Fruit fly (Drosophila melanogaster): ENCODE results near the gene CG1275.

Gene CG1275

DNA sequence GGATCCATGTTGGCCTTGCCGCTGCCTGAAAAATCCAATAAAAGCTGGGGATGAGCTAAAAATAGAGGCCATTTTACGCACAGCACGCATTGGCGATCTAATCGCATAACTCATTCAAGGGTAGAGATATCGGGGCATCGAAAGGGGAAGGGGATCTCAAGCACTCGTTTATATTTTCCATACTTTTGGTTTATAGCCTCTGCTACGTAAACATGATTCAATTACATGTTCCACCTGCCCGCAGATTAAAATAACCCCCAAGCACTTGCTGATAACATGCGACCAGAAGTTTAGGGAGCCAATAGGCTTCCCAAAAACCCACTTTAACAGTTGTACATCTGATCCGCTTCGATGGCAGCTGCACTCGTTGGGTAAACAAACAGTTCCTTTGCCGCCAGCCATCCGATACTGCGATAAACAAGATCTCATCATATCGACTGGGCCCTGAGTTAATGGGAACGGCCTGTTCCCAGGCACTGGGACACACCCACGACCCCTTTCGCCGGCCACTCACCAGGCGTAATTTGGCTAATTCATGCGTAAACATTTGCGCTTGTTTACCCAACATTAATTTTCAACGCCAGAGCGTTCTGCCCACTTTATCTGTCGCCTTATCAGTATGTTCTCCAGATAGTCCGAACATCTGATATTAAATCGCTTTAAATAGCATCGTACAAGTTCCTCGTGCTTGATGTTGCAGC, 3.1 kb downstream of the CG1275 start (continued):
- no peak for TF ChIP-seq tin (GFP tag; optimal IDR thresholded peaks at IDR 0.05)
- peak; percentile 60 for TF ChIP-seq Hmr (GFP tag; optimal IDR thresholded peaks at IDR 0.05)
- no peak for TF ChIP-seq CG7963 (GFP tag; IDR thresholded peaks at IDR 0.05; ENCODE audit: partially characterized antibody)
- TF ChIP-seq CG1792 (GFP tag; optimal IDR thresholded peaks at IDR 0.05) = no peak
- TF ChIP-seq HHEX (GFP tag; optimal IDR thresholded peaks at IDR 0.05) = peak; percentile 10
- no peak for TF ChIP-seq gsb-n (tag; optimal IDR thresholded peaks at IDR 0.05)
- TF ChIP-seq dmrt99B (tag; optimal IDR thresholded peaks at IDR 0.05) = no peak
- TF ChIP-seq sr (GFP tag; IDR thresholded peaks at IDR 0.05) = no peak
- TF ChIP-seq YL-1 (GFP tag; optimal IDR thresholded peaks at IDR 0.05) = no peak
- TF ChIP-seq Ravus (GFP tag; IDR thresholded peaks at IDR 0.05) = no peak
- TF ChIP-seq maf-S (GFP tag; optimal IDR thresholded peaks at IDR 0.05) = no peak
- peak; percentile 62 for TF ChIP-seq CG18599 (GFP tag; optimal IDR thresholded peaks at IDR 0.05)
- peak; percentile 4 for TF ChIP-seq Ets65A (GFP tag)
- TF ChIP-seq CG12744 (GFP tag; optimal IDR thresholded peaks at IDR 0.05) = no peak
- TF ChIP-seq Elba2 (GFP tag; optimal IDR thresholded peaks at IDR 0.05) = no peak
- no peak for TF ChIP-seq Fer2 (tag; optimal IDR thresholded peaks at IDR 0.05)
- peak; percentile 86 for TF ChIP-seq sd (tag; optimal IDR thresholded peaks at IDR 0.05)
- TF ChIP-seq Mrtf (GFP tag; IDR thresholded peaks at IDR 0.05) = no peak
- no peak for TF ChIP-seq tna (GFP tag; IDR thresholded peaks at IDR 0.05; ENCODE audit: partially characterized antibody)
- peak; percentile 44 for TF ChIP-seq wek (GFP tag; optimal IDR thresholded peaks at IDR 0.05)
- no peak for TF ChIP-seq CG16813 (GFP tag; IDR thresholded peaks at IDR 0.05; ENCODE audit: partially characterized antibody)

DNA sequence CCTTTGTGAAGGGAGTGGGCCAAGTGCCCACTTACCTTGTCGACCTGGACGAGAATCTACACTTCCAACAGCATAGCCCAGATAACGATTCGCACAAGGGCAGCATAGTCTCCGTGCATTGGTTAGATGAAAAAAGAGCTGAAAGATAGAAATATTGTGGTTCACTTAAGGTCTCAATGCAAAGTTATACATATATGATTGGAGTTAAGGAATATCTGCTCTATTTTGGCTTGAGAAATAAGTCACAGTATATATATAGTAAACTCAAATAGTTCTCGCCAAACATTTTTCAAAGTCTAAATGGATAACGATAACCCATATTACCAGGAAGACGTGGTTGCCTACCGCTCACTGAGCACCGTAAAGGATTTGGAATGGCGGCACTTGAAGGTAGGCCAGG, 8.9 kb downstream of the CG1275 start, which contains the start of gene CG32305:
TSS of gene CG32305 (plus strand) at position 301 of the 400 bp plus-strand sequence.
- TF ChIP-seq da (GFP tag; optimal IDR thresholded peaks at IDR 0.05) (no peak), CG1647 (GFP tag; optimal IDR thresholded peaks at IDR 0.05) (no peak), CG14441 (GFP tag; IDR thresholded peaks at IDR 0.05) (no peak), CG9817 (tag; optimal IDR thresholded peaks at IDR 0.05) (no peak), Mad (GFP tag; optimal IDR thresholded peaks at IDR 0.05) (no peak), Hsf (GFP tag; optimal IDR thresholded peaks at IDR 0.05) (no peak), CG10209 (GFP tag; optimal IDR thresholded peaks at IDR 0.05) (no peak), disco-r (GFP tag; optimal IDR thresholded peaks at IDR 0.05) (no peak), NfI (GFP tag; optimal IDR thresholded peaks at IDR 0.05) (no peak), CG1792 (GFP tag; optimal IDR thresholded peaks at IDR 0.05) (no peak)

- TF ChIP-seq ash1 (GFP tag; optimal IDR thresholded peaks at IDR 0.05) (no peak), HmgZ (tag; optimal IDR thresholded peaks at IDR 0.05) (peak; percentile 30), CG2202 (tag; optimal IDR thresholded peaks at IDR 0.05) (no peak), chinmo (GFP tag; IDR thresholded peaks at IDR 0.05; ENCODE audit: partially characterized antibody) (peak; percentile 74; the same call in 2 of the 4 replicates), CG14710 (tag; optimal IDR thresholded peaks at IDR 0.05) (no peak), sens-2 (GFP tag; IDR thresholded peaks at IDR 0.05) (no peak), gsb-n (tag; optimal IDR thresholded peaks at IDR 0.05) (no peak), Ptx1 (GFP tag; IDR thresholded peaks at IDR 0.05) (no peak), CG34376 (GFP tag; optimal IDR thresholded peaks at IDR 0.05) (no peak), CG3065 (GFP tag; optimal IDR thresholded peaks at IDR 0.05) (no peak), ato (GFP tag; IDR thresholded peaks at IDR 0.05; ENCODE audit: partially characterized antibody) (peak; percentile 29; the same call in 1 of the 2 replicates), CG12942 (GFP tag; optimal IDR thresholded peaks at IDR 0.05) (no peak), vnd (GFP tag; IDR thresholded peaks at IDR 0.05; ENCODE audit: partially characterized antibody) (peak; percentile 27; the same call in 1 of the 3 replicates), wdn (GFP tag; IDR thresholded peaks at IDR 0.05) (no peak), wor (GFP tag; IDR thresholded peaks at IDR 0.05) (no peak), hkb (optimal IDR thresholded peaks at IDR 0.05) (peak; percentile 80), hkb (GFP tag; IDR thresholded peaks at IDR 0.05) (no peak), salm (tag; optimal IDR thresholded peaks at IDR 0.05) (no peak)
These were observed 13.2 kb downstream of the CG1275 start, which contains the start of gene CG32301 for dm6 chr3L:2243846-2244528. CG32301 (plus strand) TSS chr3L:2244478.
